Fruit fly (Drosophila melanogaster) whole organism, pupa: ENCODE data around the gene retinin.

Experiments used
- CG10348 ChIP-seq: fragments of 200-800 bp; sonication (Bioruptor generic); IDR thresholded peaks from 2 replicates; pipeline ENCODE4 v1.3.6; 2022; ENCODE audit warnings: missing biosample characterization, missing genetic modification characterization
- CG12605 ChIP-seq: fragments of 200-800 bp; sonication (Bioruptor generic); IDR thresholded peaks from 2 replicates; pipeline ENCODE4 v1.3.6; 2022; ENCODE audit warnings: missing biosample characterization, missing genetic modification characterization
- CG15710 ChIP-seq: fragments of 200-800 bp; sonication (Bioruptor generic); optimal IDR thresholded peaks from 2 replicates; lab custom pipeline; 2018; ENCODE audit warnings: missing biosample characterization, mild to moderate bottlenecking, missing genetic modification characterization, moderate library complexity
- CG17806 ChIP-seq: fragments of 200-800 bp; sonication (Bioruptor generic); optimal IDR thresholded peaks from 2 replicates; lab custom pipeline; 2018; ENCODE audit warnings: missing biosample characterization, mild to moderate bottlenecking, missing genetic modification characterization, moderate library complexity
- CG32121 ChIP-seq: fragments of 200-800 bp; sonication (Bioruptor generic); IDR thresholded peaks from 2 replicates; pipeline ENCODE4 v1.3.6; 2022; ENCODE audit warnings: missing biosample characterization, missing genetic modification characterization
- EcR ChIP-seq: fragments of 200-800 bp; sonication (Bioruptor generic); optimal IDR thresholded peaks from 3 replicates; lab custom pipeline; 2019; ENCODE audit warnings: missing biosample characterization, missing genetic modification characterization, mild to moderate bottlenecking, moderate library complexity, missing genetic modification reagents
- Pif1B ChIP-seq: fragments of 200-800 bp; sonication (Bioruptor generic); optimal IDR thresholded peaks from 3 replicates; lab custom pipeline; 2016; ENCODE audit warnings: missing biosample characterization, missing genetic modification characterization
- fd96Ca ChIP-seq: fragments of 200-800 bp; sonication (Bioruptor generic); IDR thresholded peaks from 3 replicates; pipeline ENCODE4 v1.3.6; 2022; ENCODE audit warnings: missing biosample characterization, missing genetic modification characterization

- peak; percentile 56 for TF ChIP-seq Pif1B (GFP tag; lab: Kevin White, UChicago)
- TF ChIP-seq fd96Ca (GFP tag; lab: Robert Waterston, UW), result no peak
- peak; percentile 86 for TF ChIP-seq CG15710
- no peak for TF ChIP-seq CG12605 (GFP tag; lab: Robert Waterston, UW)
- peak; percentile 76 for TF ChIP-seq CG17806 (tag; lab: Kevin White, UChicago)
- peak; percentile 87 for TF ChIP-seq EcR (GFP tag; lab: Kevin White, UChicago)
- TF ChIP-seq CG10348 (GFP tag; lab: Robert Waterston, UW), result no peak
- no peak for TF ChIP-seq CG32121 (GFP tag; lab: Robert Waterston, UW)
Observed at dm6 chr3L:16286258-16286657, 45.5 kb upstream of the retinin start.
